Fruit fly (Drosophila melanogaster) whole organism, prepupa: ENCODE data around the gene CG14143.

Experiments
- CG10631 ChIP-seq: fragments of 200-800 bp; sonication (Bioruptor generic); optimal IDR thresholded peaks from 2 replicates; lab custom pipeline; 2016; ENCODE audit warnings: missing biosample characterization, missing genetic modification characterization
- CG8319 ChIP-seq: fragments of 200-800 bp; sonication (Bioruptor generic); optimal IDR thresholded peaks from 3 replicates; lab custom pipeline; 2016; ENCODE audit warnings: missing biosample characterization, missing genetic modification characterization
- Eip75B ChIP-seq: fragments of 200-800 bp; sonication (Bioruptor generic); optimal IDR thresholded peaks from 3 replicates; lab custom pipeline; 2016; ENCODE audit warnings: missing biosample characterization, missing genetic modification characterization
- Gug ChIP-seq: fragments of 200-800 bp; sonication (Bioruptor generic); IDR thresholded peaks from 2 replicates; pipeline ENCODE4 v1.3.6; 2022; ENCODE audit warnings: missing biosample characterization, missing genetic modification characterization
- achi ChIP-seq: fragments of 200-800 bp; sonication (Bioruptor generic); optimal IDR thresholded peaks from 3 replicates; lab custom pipeline; 2016; ENCODE audit warnings: missing biosample characterization, missing genetic modification characterization

DNA sequence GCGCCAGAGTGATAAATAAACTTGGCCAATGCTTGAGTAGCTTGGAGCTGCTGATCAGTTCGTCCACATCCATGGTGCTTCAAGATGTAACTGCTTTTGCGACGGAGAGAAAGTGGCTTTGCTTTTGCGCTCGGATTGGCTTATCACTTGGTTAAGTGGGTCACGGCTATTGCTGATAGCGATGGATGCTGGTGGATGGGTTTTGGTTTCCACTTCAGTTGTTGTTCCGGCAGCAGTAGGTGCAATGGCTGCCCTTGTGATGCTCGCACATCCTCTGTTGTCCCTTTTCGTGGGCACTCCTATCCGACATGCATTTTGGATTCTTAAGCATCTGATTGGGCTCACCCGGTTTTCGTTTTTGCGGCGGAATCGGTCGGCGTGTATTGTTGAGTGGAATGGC lies 40.5 kb upstream of the CG14143 start:
- TF ChIP-seq CG8319 (GFP tag; lab: Kevin White, UChicago) (no peak), Gug (GFP tag; lab: Robert Waterston, UW) (no peak), achi (no peak), Eip75B (no peak), CG10631 (no peak)
